Fruit fly (Drosophila melanogaster): Measurements from ENCODE around the gene Elo68beta.

Elo68beta gene

DNA sequence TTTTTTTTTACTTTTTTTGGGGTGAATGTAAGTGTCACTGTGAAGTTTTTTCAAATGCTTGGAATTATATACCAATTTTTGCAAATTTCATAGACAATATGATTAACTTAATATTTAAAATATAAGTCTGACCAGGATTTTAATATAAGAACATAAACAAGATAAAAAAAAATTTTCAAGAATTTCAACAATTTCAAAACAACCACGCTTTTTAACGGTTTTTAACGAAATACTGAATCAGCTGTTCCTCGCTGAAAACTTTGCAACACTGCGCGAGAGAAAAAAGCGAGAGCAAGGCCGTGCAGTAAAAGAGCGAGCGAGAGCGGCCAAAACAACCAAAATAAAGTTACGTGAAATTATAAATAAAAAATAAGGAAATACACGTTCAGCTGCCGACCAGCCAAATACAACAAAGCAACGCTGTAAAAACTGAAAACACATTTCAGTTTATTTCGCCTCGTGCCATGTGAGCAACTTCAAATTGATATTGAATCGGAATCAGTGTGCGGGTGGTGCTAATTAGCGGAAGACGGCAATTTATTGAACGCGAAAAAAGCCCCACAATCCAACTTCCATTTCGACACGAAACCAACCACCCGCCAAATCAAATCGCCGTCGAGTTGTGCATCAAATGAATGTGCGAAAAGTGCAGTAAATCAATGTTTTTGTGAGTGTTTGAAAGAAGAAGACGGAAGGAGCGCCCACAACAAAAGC is 5.1 kb downstream of the Elo68beta start, which contains the start of the genes CG46439, Iyd and CG33947 (continued):
- TF ChIP-seq Fer1 (GFP tag; optimal IDR thresholded peaks at IDR 0.05) = peak; percentile 70
- TF ChIP-seq Dip2 (GFP tag; IDR thresholded peaks at IDR 0.05) = no peak
- TF ChIP-seq ase (GFP tag; IDR thresholded peaks at IDR 0.05) = no peak
- no peak for TF ChIP-seq ttk (GFP tag; IDR thresholded peaks at IDR 0.05)
- TF ChIP-seq slp2 (GFP tag; optimal IDR thresholded peaks at IDR 0.05) = no peak
- no peak for TF ChIP-seq CG4282 (GFP tag; optimal IDR thresholded peaks at IDR 0.05)
- TF ChIP-seq jigr1 (GFP tag; IDR thresholded peaks at IDR 0.05) = no peak
- 0 out of 3 replicates have a peak, but pooled peaks have one; percentile 13 for TF ChIP-seq CG2199 (GFP tag; IDR thresholded peaks at IDR 0.05)
- no peak for TF ChIP-seq CG4328 (GFP tag; optimal IDR thresholded peaks at IDR 0.05)
- no peak for TF ChIP-seq dimm (GFP tag; IDR thresholded peaks at IDR 0.05)
- peak; percentile 22 for TF ChIP-seq zfh2 (GFP tag; optimal IDR thresholded peaks at IDR 0.05)
- 0 out of 3 replicates have a peak, but pooled peaks have one; percentile 17 for TF ChIP-seq CG17361 (GFP tag; IDR thresholded peaks at IDR 0.05)
- TF ChIP-seq onecut (GFP tag; IDR thresholded peaks at IDR 0.05) = peak; percentile 45; the same call in 1 of the 2 replicates
- TF ChIP-seq amos (GFP tag; IDR thresholded peaks at IDR 0.05; ENCODE audit: partially characterized antibody) = no peak
- no peak for TF ChIP-seq CG1529 (GFP tag; optimal IDR thresholded peaks at IDR 0.05)
- peak; percentile 25 for TF ChIP-seq CG10543 (GFP tag; optimal IDR thresholded peaks at IDR 0.05)
- TF ChIP-seq CG32532 (GFP tag; IDR thresholded peaks at IDR 0.05) = peak; percentile 42; the same call in 1 of the 2 replicates
- 0 out of 3 replicates have a peak, but pooled peaks have one; percentile 31 for TF ChIP-seq Doc3 (GFP tag; IDR thresholded peaks at IDR 0.05; ENCODE audit: partially characterized antibody)
- TF ChIP-seq jing (GFP tag; optimal IDR thresholded peaks at IDR 0.05) = no peak
- no peak for TF ChIP-seq zf30C (GFP tag; optimal IDR thresholded peaks at IDR 0.05)
- TF ChIP-seq CG17829 (tag; optimal IDR thresholded peaks at IDR 0.05) = peak; percentile 29
- peak; percentile 14; the same call in 1 of the 2 replicates for TF ChIP-seq vvl (GFP tag; IDR thresholded peaks at IDR 0.05)
- TF ChIP-seq CoRest (tag; optimal IDR thresholded peaks at IDR 0.05) = no peak
- TF ChIP-seq CG6683 (GFP tag; optimal IDR thresholded peaks at IDR 0.05) = no peak
- peak; percentile 55; the same call in 1 of the 2 replicates for TF ChIP-seq E2f1 (GFP tag; IDR thresholded peaks at IDR 0.05)
- no peak for TF ChIP-seq CG4730 (GFP tag; IDR thresholded peaks at IDR 0.05)
- TF ChIP-seq CG2120 (GFP tag; optimal IDR thresholded peaks at IDR 0.05) = peak; percentile 26
- 0 out of 2 replicates have a peak, but pooled peaks have one; percentile 26 for TF ChIP-seq rib (GFP tag; IDR thresholded peaks at IDR 0.05)
- TF ChIP-seq sc (optimal IDR thresholded peaks at IDR 0.05) = no peak
- TF ChIP-seq sc (GFP tag; optimal IDR thresholded peaks at IDR 0.05) = no peak
- TF ChIP-seq phol (tag; optimal IDR thresholded peaks at IDR 0.05) = no peak
- no peak for TF ChIP-seq CG1647 (GFP tag; optimal IDR thresholded peaks at IDR 0.05)
- no peak for TF ChIP-seq CG8281 (tag; optimal IDR thresholded peaks at IDR 0.05)
- peak; percentile 28 for TF ChIP-seq cwo (GFP tag; optimal IDR thresholded peaks at IDR 0.05)
- TF ChIP-seq lbe (GFP tag; optimal IDR thresholded peaks at IDR 0.05) = peak; percentile 73
- no peak for TF ChIP-seq D19A (tag; optimal IDR thresholded peaks at IDR 0.05)
- TF ChIP-seq dmrt11E (tag; optimal IDR thresholded peaks at IDR 0.05) = no peak
- TF ChIP-seq CG10209 (GFP tag; optimal IDR thresholded peaks at IDR 0.05) = peak; percentile 19
- peak; percentile 26 for TF ChIP-seq NC2β (GFP tag; optimal IDR thresholded peaks at IDR 0.05)
- TF ChIP-seq CG7556 (GFP tag; optimal IDR thresholded peaks at IDR 0.05) = peak; percentile 24
- peak; percentile 20 for TF ChIP-seq BtbVII (GFP tag; optimal IDR thresholded peaks at IDR 0.05)
- TF ChIP-seq en (GFP tag; optimal IDR thresholded peaks at IDR 0.05) = no peak
- no peak for TF ChIP-seq Ets65A (GFP tag)
- 0 out of 3 replicates have a peak, but pooled peaks have one; percentile 6 for TF ChIP-seq Optix (GFP tag; IDR thresholded peaks at IDR 0.05)
- no peak for TF ChIP-seq ap (GFP tag; IDR thresholded peaks at IDR 0.05)
- TF ChIP-seq zen (tag; optimal IDR thresholded peaks at IDR 0.05) = no peak
- TF ChIP-seq fd3F (GFP tag; optimal IDR thresholded peaks at IDR 0.05) = no peak
- no peak for TF ChIP-seq CG15011 (GFP tag; optimal IDR thresholded peaks at IDR 0.05)
- no peak for TF ChIP-seq vfl (GFP tag; optimal IDR thresholded peaks at IDR 0.05)
- peak; percentile 10 for TF ChIP-seq Dek (tag; optimal IDR thresholded peaks at IDR 0.05)
